Worm (Caenorhabditis elegans) whole organism, L1 larva: ENCODE data around the gene C38C3.3.

ENCODE experiments used
- blmp-1 ChIP-seq: fragments of 150-350 bp; optimal IDR thresholded peaks from 2 replicates; lab custom pipeline; 2014; ENCODE audit warnings: missing biosample characterization, missing genetic modification characterization
- elt-2 ChIP-seq: sonication (generic microtip); optimal IDR thresholded peaks from 2 replicates; lab custom pipeline; 2016; ENCODE audit warnings: missing genetic modification characterization, mild to moderate bottlenecking, inconsistent platforms, missing compliant biosample characterization, missing genetic modification reagents
- fkh-10 ChIP-seq: sonication (generic microtip); optimal IDR thresholded peaks from 2 replicates; lab custom pipeline; 2017; ENCODE audit warnings: missing biosample characterization, missing genetic modification reagents, missing genetic modification characterization
- lir-3 ChIP-seq: sonication (generic microtip); optimal IDR thresholded peaks from 2 replicates; lab custom pipeline; 2016; ENCODE audit warnings: mild to moderate bottlenecking, missing genetic modification characterization, moderate library complexity, missing compliant biosample characterization; ENCODE audit not compliant: poor library complexity
- mdl-1 ChIP-seq, 2 experiments: fragments of 150-350 bp; optimal IDR thresholded peaks; 2 replicates each; lab custom pipeline; 2014 to 2017; ENCODE audit warnings: missing biosample characterization in 2 of 2, missing genetic modification characterization in 2 of 2, inconsistent platforms in 1 of 2
- sptf-1 ChIP-seq: fragments of 150-350 bp; optimal IDR thresholded peaks from 2 replicates; lab custom pipeline; 2014; ENCODE audit warnings: missing biosample characterization, missing genetic modification characterization
- unc-98 ChIP-seq: fragments of 200-800 bp; sonication (Bioruptor generic); IDR thresholded peaks from 2 replicates; pipeline ENCODE4 v1.3.6; 2022; ENCODE audit warnings: missing genetic modification characterization, missing compliant biosample characterization
- zag-1 ChIP-seq: fragments of 150-350 bp; optimal IDR thresholded peaks from 2 replicates; lab custom pipeline; 2014; ENCODE audit warnings: missing biosample characterization, missing genetic modification characterization

DNA sequence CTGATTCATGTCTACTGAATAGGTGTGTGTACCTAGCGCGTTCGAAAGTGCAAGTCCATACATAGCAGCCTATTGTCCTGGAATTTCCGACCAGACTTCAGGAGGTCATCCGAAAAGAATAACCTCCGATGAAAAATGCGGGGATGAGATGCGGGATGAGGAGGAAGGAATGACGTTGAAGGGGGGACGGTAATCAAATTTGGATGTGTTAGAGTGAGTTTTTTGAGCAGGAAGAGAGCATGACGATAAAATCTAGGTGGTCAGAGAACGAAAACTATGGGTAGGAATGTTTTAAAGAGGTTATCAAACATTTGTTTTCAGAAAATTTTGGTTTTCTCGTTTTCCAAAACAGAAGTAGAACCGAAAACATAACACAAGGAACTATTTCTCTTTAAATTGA, 9.4 kb upstream of the C38C3.3 start:
- no peak for TF ChIP-seq elt-2 (tag; lab: Kevin White, UChicago)
- no peak for TF ChIP-seq mdl-1 (tag; optimal IDR thresholded peaks at IDR 0.05; lab: Kevin White, UChicago)
- no peak for TF ChIP-seq lir-3
- no peak for TF ChIP-seq zag-1 (tag; lab: Kevin White, UChicago)
- no peak for TF ChIP-seq unc-98
- no peak for TF ChIP-seq sptf-1 (tag; lab: Kevin White, UChicago)
- no peak for TF ChIP-seq blmp-1
- peak; percentile 94 for TF ChIP-seq fkh-10 (GFP tag; lab: Kevin White, UChicago)
